Worm (Caenorhabditis elegans): ENCODE measurements around the gene madf-11.

DNA sequence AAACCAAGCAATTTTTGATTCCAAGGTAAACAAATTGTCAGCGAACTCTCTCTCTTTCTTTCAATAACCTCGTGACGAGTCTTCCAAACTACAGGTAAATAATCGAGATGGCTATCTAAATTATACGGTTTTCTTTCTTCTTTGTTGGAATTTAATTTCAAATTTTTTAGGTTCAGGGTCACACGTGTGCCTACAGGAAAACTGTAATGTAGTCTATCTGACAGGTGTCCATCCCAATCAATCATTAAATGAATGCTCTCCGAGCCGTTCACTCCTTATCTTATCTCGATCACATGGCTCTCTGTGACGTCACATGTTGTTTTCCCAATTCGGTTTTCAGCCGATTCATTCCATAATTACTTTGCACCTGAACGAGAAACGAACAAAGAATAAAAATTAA, 50.2 kb downstream of the madf-11 start:
- TF ChIP-seq ceh-36 (tag; optimal IDR thresholded peaks at IDR 0.05) (no peak), aly-1 (tag; optimal IDR thresholded peaks at IDR 0.05) (no peak), ets-7 (tag; optimal IDR thresholded peaks at IDR 0.05) (no peak), B0310.2 (tag; optimal IDR thresholded peaks at IDR 0.05) (no peak), ama-1 (optimal IDR thresholded peaks at IDR 0.05) (no peak), tbx-37 (GFP tag; conservative IDR thresholded peaks at IDR 0.05) (no peak), hmbx-1 (tag; optimal IDR thresholded peaks at IDR 0.05) (no peak), F13C5.2 (tag; optimal IDR thresholded peaks at IDR 0.05) (no peak), flt-1 (GFP tag; IDR thresholded peaks at IDR 0.05) (no peak), pes-1 (GFP tag; IDR thresholded peaks at IDR 0.05) (no peak), tra-4 (tag; optimal IDR thresholded peaks at IDR 0.05) (no peak), tbx-11 (GFP tag; IDR thresholded peaks at IDR 0.05) (no peak), scrt-1 (GFP tag; IDR thresholded peaks at IDR 0.05) (no peak)

Measured in whole organism, early embryonic.